Worm (Caenorhabditis elegans) whole organism, L2 larva: ENCODE data around the gene fbxa-209.

Experiments used
- lin-13 ChIP-seq: fragments of 150-350 bp; optimal IDR thresholded peaks from 2 replicates; lab custom pipeline; 2014; ENCODE audit warnings: missing biosample characterization, missing genetic modification reagents, missing genetic modification characterization
- snpc-4 ChIP-seq: fragments of 150-350 bp; optimal IDR thresholded peaks from 2 replicates; lab custom pipeline; 2014; ENCODE audit warnings: missing biosample characterization, missing genetic modification characterization
- ztf-1 ChIP-seq: fragments of 200-800 bp; sonication (Bioruptor generic); conservative IDR thresholded peaks from 2 replicates; pipeline ENCODE4 v1.3.6; 2022; ENCODE audit warnings: missing genetic modification characterization, missing compliant biosample characterization

- no peak for TF ChIP-seq lin-13 (GFP tag; lab: Kevin White, UChicago)
- TF ChIP-seq ztf-1 (GFP tag; lab: Robert Waterston, UW), result no peak
- no peak for TF ChIP-seq snpc-4 (tag; lab: Kevin White, UChicago)
Observed at ce11 chrV:15417822-15418221, 9.0 kb downstream of the fbxa-209 start, which contains the start of gene T06E6.10.
